Fruit fly (Drosophila melanogaster): ENCODE measurements around the gene CG1146.

CG1146 gene

DNA sequence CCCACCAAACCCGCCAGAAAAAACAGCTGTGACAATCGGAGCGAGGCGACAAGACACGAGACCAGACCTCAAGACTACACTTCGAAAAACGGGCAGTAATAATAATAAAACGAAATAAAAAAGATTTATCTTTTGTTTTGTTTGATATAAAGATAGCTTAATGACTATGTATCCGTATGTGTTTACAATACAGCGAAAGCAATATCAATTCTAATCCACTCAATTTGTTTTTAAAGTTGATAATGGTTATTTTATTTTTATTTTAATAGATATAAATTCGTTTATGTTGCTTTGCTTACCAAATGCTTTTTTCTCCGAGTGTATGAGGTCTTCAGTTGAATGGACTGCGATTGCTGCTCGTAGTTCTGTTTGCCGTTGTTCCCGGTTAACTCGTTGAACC is 9.4 kb upstream of the CG1146 start (continued):
- TF ChIP-seq CG8388 (GFP tag; optimal IDR thresholded peaks at IDR 0.05) = peak; percentile 62
- peak; percentile 12 for TF ChIP-seq ewg (GFP tag; optimal IDR thresholded peaks at IDR 0.05)
- TF ChIP-seq CG11560 (tag; IDR thresholded peaks at IDR 0.05) = no peak
- TF ChIP-seq CG7357 (GFP tag; IDR thresholded peaks at IDR 0.05) = peak; percentile 31; the same call in 1 of the 3 replicates
- TF ChIP-seq CG17328 (GFP tag; IDR thresholded peaks at IDR 0.05) = peak; percentile 52; the same call in 1 of the 2 replicates
- TF ChIP-seq CTCF (GFP tag; optimal IDR thresholded peaks at IDR 0.05) = no peak
- peak; percentile 67 for TF ChIP-seq cwo (GFP tag; optimal IDR thresholded peaks at IDR 0.05)
- peak; percentile 8 for TF ChIP-seq dm (GFP tag; optimal IDR thresholded peaks at IDR 0.05)
- TF ChIP-seq CG8281 (tag; optimal IDR thresholded peaks at IDR 0.05) = no peak
- 0 out of 2 replicates have a peak, but pooled peaks have one; percentile 29 for TF ChIP-seq ara (GFP tag; IDR thresholded peaks at IDR 0.05)
- peak; percentile 47 for TF ChIP-seq BtbVII (GFP tag; optimal IDR thresholded peaks at IDR 0.05)
- no peak for TF ChIP-seq her (GFP tag; optimal IDR thresholded peaks at IDR 0.05)
- TF ChIP-seq grau (tag; optimal IDR thresholded peaks at IDR 0.05) = peak; percentile 48
- TF ChIP-seq CG32532 (GFP tag; IDR thresholded peaks at IDR 0.05) = peak; percentile 24; the same call in 1 of the 2 replicates
- no peak for TF ChIP-seq CG7987 (GFP tag; optimal IDR thresholded peaks at IDR 0.05)
- no peak for TF ChIP-seq bab2 (GFP tag; optimal IDR thresholded peaks at IDR 0.05)
- peak; percentile 4 for TF ChIP-seq CG5180 (GFP tag; optimal IDR thresholded peaks at IDR 0.05)
- peak; percentile 49 for TF ChIP-seq Mes4 (GFP tag; optimal IDR thresholded peaks at IDR 0.05)
- TF ChIP-seq Ssrp (tag; optimal IDR thresholded peaks at IDR 0.05) = peak; percentile 24
- TF ChIP-seq CG1603 (tag; optimal IDR thresholded peaks at IDR 0.05) = peak; percentile 33
- peak; percentile 16 for TF ChIP-seq CG6854 (GFP tag; optimal IDR thresholded peaks at IDR 0.05)
- no peak for TF ChIP-seq prd (optimal IDR thresholded peaks at IDR 0.05)
- TF ChIP-seq prd (GFP tag; IDR thresholded peaks at IDR 0.05) = peak; percentile 41; the same call in 1 of the 3 replicates
- no peak for TF ChIP-seq yki (optimal IDR thresholded peaks at IDR 0.05)
- peak in 1 of 2 experiments; percentile 65 for TF ChIP-seq Eip74EF (GFP tag; optimal IDR thresholded peaks at IDR 0.05)
- peak; percentile 80 for TF ChIP-seq Blimp-1 (GFP tag; optimal IDR thresholded peaks at IDR 0.05)
- no peak for TF ChIP-seq Optix (GFP tag; IDR thresholded peaks at IDR 0.05)
- no peak for TF ChIP-seq CG43689 (GFP tag; IDR thresholded peaks at IDR 0.05)
- TF ChIP-seq CG1792 (GFP tag; optimal IDR thresholded peaks at IDR 0.05) = no peak
- TF ChIP-seq Oli (tag; optimal IDR thresholded peaks at IDR 0.05) = peak; percentile 49
- TF ChIP-seq CG6654 (GFP tag; optimal IDR thresholded peaks at IDR 0.05) = no peak
- TF ChIP-seq ato (GFP tag; IDR thresholded peaks at IDR 0.05; ENCODE audit: partially characterized antibody) = no peak
- TF ChIP-seq Hsf (GFP tag; optimal IDR thresholded peaks at IDR 0.05) = peak; percentile 43
- TF ChIP-seq CG9437 (GFP tag; optimal IDR thresholded peaks at IDR 0.05) = peak; percentile 18
- TF ChIP-seq CG2889 (GFP tag; IDR thresholded peaks at IDR 0.05) = no peak
- peak; percentile 36 for TF ChIP-seq CG17385 (GFP tag; optimal IDR thresholded peaks at IDR 0.05)
- TF ChIP-seq stc (GFP tag; IDR thresholded peaks at IDR 0.05) = no peak
- peak; percentile 19 for TF ChIP-seq CG11723 (GFP tag; optimal IDR thresholded peaks at IDR 0.05)
- TF ChIP-seq CG4404 (GFP tag; IDR thresholded peaks at IDR 0.05) = 0 out of 2 replicates have a peak, but pooled peaks have one; percentile 20
- peak; percentile 45 for TF ChIP-seq lilli (GFP tag; optimal IDR thresholded peaks at IDR 0.05)
- TF ChIP-seq Chrac-16 (GFP tag; optimal IDR thresholded peaks at IDR 0.05) = peak; percentile 40
- no peak for TF ChIP-seq CG12659 (GFP tag; optimal IDR thresholded peaks at IDR 0.05)
- TF ChIP-seq salm (tag; optimal IDR thresholded peaks at IDR 0.05) = peak; percentile 2
- peak; percentile 80 for TF ChIP-seq CG10979 (tag; optimal IDR thresholded peaks at IDR 0.05)
- TF ChIP-seq CG18599 (GFP tag; optimal IDR thresholded peaks at IDR 0.05) = peak; percentile 55
- peak; percentile 19 for TF ChIP-seq CHES-1-like (GFP tag; optimal IDR thresholded peaks at IDR 0.05)
- TF ChIP-seq Dad (GFP tag; optimal IDR thresholded peaks at IDR 0.05) = no peak
- peak; percentile 59 for TF ChIP-seq CG7556 (GFP tag; optimal IDR thresholded peaks at IDR 0.05)
- peak; percentile 48 for TF ChIP-seq Sox102F (GFP tag; optimal IDR thresholded peaks at IDR 0.05)
- peak; percentile 33 for TF ChIP-seq NC2β (GFP tag; optimal IDR thresholded peaks at IDR 0.05)
- TF ChIP-seq corto (GFP tag; optimal IDR thresholded peaks at IDR 0.05) = peak; percentile 49
